Fruit fly (Drosophila melanogaster): ENCODE measurements around the gene Membrin.

Gene Membrin

DNA sequence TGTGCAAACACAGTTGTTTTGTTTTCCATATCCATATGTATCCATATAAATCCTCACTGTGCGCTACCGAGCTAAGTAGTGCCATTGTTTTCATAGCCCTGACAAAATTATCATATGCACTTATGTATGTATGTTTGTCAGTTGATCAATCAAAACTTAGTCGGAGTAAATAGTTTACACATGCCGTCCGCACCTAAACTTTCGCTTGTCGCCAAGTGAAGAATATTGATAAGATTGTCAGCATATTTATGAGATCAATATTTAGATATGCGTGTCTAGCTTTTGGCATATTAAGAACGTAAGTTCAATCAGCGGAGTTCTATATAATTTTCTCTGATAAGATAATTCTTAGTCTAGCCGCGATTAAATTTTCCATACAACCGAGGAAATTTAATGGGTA is 17.3 kb upstream of the Membrin start:
- TF ChIP-seq CG4707 (GFP tag; optimal IDR thresholded peaks at IDR 0.05) (no peak), Drgx (GFP tag; IDR thresholded peaks at IDR 0.05) (no peak), HmgZ (tag; optimal IDR thresholded peaks at IDR 0.05) (no peak), CG17359 (tag; optimal IDR thresholded peaks at IDR 0.05) (no peak), repo (GFP tag; optimal IDR thresholded peaks at IDR 0.05) (no peak), CG3838 (GFP tag; optimal IDR thresholded peaks at IDR 0.05) (no peak), caup (GFP tag; optimal IDR thresholded peaks at IDR 0.05; ENCODE audit: severe bottlenecking) (no peak), lab (GFP tag; optimal IDR thresholded peaks at IDR 0.05) (peak; percentile 30), Hand (GFP tag; optimal IDR thresholded peaks at IDR 0.05) (no peak), CG12071 (GFP tag; optimal IDR thresholded peaks at IDR 0.05) (peak; percentile 2), CG6272 (GFP tag; IDR thresholded peaks at IDR 0.05) (no peak), CG11560 (tag; IDR thresholded peaks at IDR 0.05) (no peak), exex (tag; optimal IDR thresholded peaks at IDR 0.05) (peak; percentile 75), CG9437 (GFP tag; optimal IDR thresholded peaks at IDR 0.05) (no peak), maf-S (GFP tag; optimal IDR thresholded peaks at IDR 0.05) (no peak), Lhr (GFP tag; optimal IDR thresholded peaks at IDR 0.05) (no peak), mirr (GFP tag; optimal IDR thresholded peaks at IDR 0.05) (peak; percentile 66), CG15011 (GFP tag; optimal IDR thresholded peaks at IDR 0.05) (no peak), ro (GFP tag; IDR thresholded peaks at IDR 0.05) (no peak), bigmax (GFP tag; optimal IDR thresholded peaks at IDR 0.05) (no peak), tin (GFP tag; optimal IDR thresholded peaks at IDR 0.05) (no peak), CG31441 (GFP tag; IDR thresholded peaks at IDR 0.05) (no peak), CG15269 (tag; optimal IDR thresholded peaks at IDR 0.05) (no peak), CG14710 (tag; optimal IDR thresholded peaks at IDR 0.05) (no peak), CG15696 (tag; optimal IDR thresholded peaks at IDR 0.05) (no peak), CG30403 (GFP tag; optimal IDR thresholded peaks at IDR 0.05) (no peak), Elba2 (GFP tag; optimal IDR thresholded peaks at IDR 0.05) (no peak), Atf3 (GFP tag; optimal IDR thresholded peaks at IDR 0.05) (no peak), CG7987 (GFP tag; optimal IDR thresholded peaks at IDR 0.05) (no peak), cad (GFP tag; optimal IDR thresholded peaks at IDR 0.05) (no peak), HmgD (GFP tag; optimal IDR thresholded peaks at IDR 0.05) (no peak), CG32532 (GFP tag; IDR thresholded peaks at IDR 0.05) (no peak), CG8281 (tag; optimal IDR thresholded peaks at IDR 0.05) (peak; percentile 84), grn (GFP tag; optimal IDR thresholded peaks at IDR 0.05) (peak; percentile 52), gem (tag; optimal IDR thresholded peaks at IDR 0.05) (no peak), CG8089 (GFP tag; optimal IDR thresholded peaks at IDR 0.05) (no peak), lbe (GFP tag; optimal IDR thresholded peaks at IDR 0.05) (no peak), ERR (GFP tag; optimal IDR thresholded peaks at IDR 0.05) (no peak), CG2120 (GFP tag; optimal IDR thresholded peaks at IDR 0.05) (no peak), psq (GFP tag; optimal IDR thresholded peaks at IDR 0.05) (no peak), slp2 (GFP tag; optimal IDR thresholded peaks at IDR 0.05) (no peak), vvl (GFP tag; IDR thresholded peaks at IDR 0.05) (no peak), CTCF (GFP tag; optimal IDR thresholded peaks at IDR 0.05) (no peak), kah (GFP tag; optimal IDR thresholded peaks at IDR 0.05) (no peak), gce (GFP tag; IDR thresholded peaks at IDR 0.05) (no peak), crc (GFP tag; optimal IDR thresholded peaks at IDR 0.05) (no peak), TFAM (GFP tag; optimal IDR thresholded peaks at IDR 0.05) (no peak), CG14050 (GFP tag; IDR thresholded peaks at IDR 0.05) (no peak), Med (GFP tag) (peak; percentile 45), Hr51 (GFP tag; optimal IDR thresholded peaks at IDR 0.05) (no peak), D19B (GFP tag; optimal IDR thresholded peaks at IDR 0.05) (no peak), org-1 (GFP tag; optimal IDR thresholded peaks at IDR 0.05) (no peak), CG18599 (GFP tag; optimal IDR thresholded peaks at IDR 0.05) (peak; percentile 2)

Data from whole organism, embryonic.